Worm (Caenorhabditis elegans) whole organism, L1 larva: Measurements from ENCODE around the gene F15B10.3.

Source experiments
- aha-1 ChIP-seq: fragments of 150-350 bp; optimal IDR thresholded peaks from 2 replicates; lab custom pipeline; 2014; ENCODE audit warnings: missing biosample characterization, missing genetic modification characterization
- ama-1 ChIP-seq: fragments of 150-350 bp; optimal IDR thresholded peaks from 2 replicates; lab custom pipeline; 2014
- blmp-1 ChIP-seq: fragments of 150-350 bp; optimal IDR thresholded peaks from 2 replicates; lab custom pipeline; 2014; ENCODE audit warnings: missing biosample characterization, missing genetic modification characterization
- ceh-88 ChIP-seq: fragments of 200-800 bp; sonication (Bioruptor generic); IDR thresholded peaks from 2 replicates; pipeline ENCODE4 v1.3.6; 2022; ENCODE audit warnings: missing genetic modification characterization, missing compliant biosample characterization
- elt-3 ChIP-seq, 6 experiments: fragments of 150-350 bp in 1 of 6; sonication (generic microtip); optimal IDR thresholded peaks; 2 replicates each; lab custom pipeline; 2017 to 2018; ENCODE audit warnings: missing biosample characterization in 6 of 6, missing genetic modification characterization in 6 of 6, inconsistent platforms in 1 of 6
- hlh-17 ChIP-seq: fragments of 200-800 bp; sonication (Bioruptor generic); optimal IDR thresholded peaks from 2 replicates; lab custom pipeline; 2018; ENCODE audit warnings: missing genetic modification characterization, mild to moderate bottlenecking, missing compliant biosample characterization, moderate library complexity, borderline replicate concordance
- mep-1 ChIP-seq: fragments of 150-350 bp; optimal IDR thresholded peaks from 2 replicates; lab custom pipeline; 2014; ENCODE audit warnings: missing biosample characterization, missing genetic modification characterization
- nhr-12 ChIP-seq: sonication (generic microtip); optimal IDR thresholded peaks from 2 replicates; lab custom pipeline; 2017; ENCODE audit warnings: missing biosample characterization, missing genetic modification characterization

- TF ChIP-seq blmp-1 (no peak), hlh-17 (no peak), elt-3 (tag; optimal IDR thresholded peaks at IDR 0.05; lab: Kevin White, UChicago) (no peak), nhr-12 (no peak), ama-1 (lab: Kevin White, UChicago) (no peak), ceh-88 (GFP tag; lab: Robert Waterston, UW) (no peak), aha-1 (tag; lab: Kevin White, UChicago) (no peak), mep-1 (tag; lab: Kevin White, UChicago) (no peak)
Measured at ce11 chrIV:6634789-6635188, 32.3 kb downstream of the F15B10.3 start, which contains the start of gene metl-13.
